Fruit fly (Drosophila melanogaster) whole organism, embryonic: ENCODE measurements around the gene Dbp73D.

Source experiments
- Blimp-1 ChIP-seq: fragments of 200-800 bp; sonication (Bioruptor generic); optimal IDR thresholded peaks from 3 replicates; lab custom pipeline; 2018; ENCODE audit warnings: missing biosample characterization, missing genetic modification characterization, mild to moderate bottlenecking, moderate library complexity, missing genetic modification reagents
- CG10321 ChIP-seq: fragments of 200-800 bp; sonication (Bioruptor generic); IDR thresholded peaks from 2 replicates; pipeline ENCODE4 v1.3.6; 2022; ENCODE audit warnings: missing biosample characterization, missing genetic modification characterization
- CG10543 ChIP-seq: fragments of 200-800 bp; sonication (Bioruptor generic); optimal IDR thresholded peaks from 3 replicates; lab custom pipeline; 2017; ENCODE audit warnings: missing biosample characterization, mild to moderate bottlenecking, missing genetic modification characterization, moderate library complexity
- CG11247 ChIP-seq: fragments of 200-800 bp; sonication (Bioruptor generic); IDR thresholded peaks from 2 replicates; pipeline ENCODE4 v1.3.6; 2022; ENCODE audit warnings: missing biosample characterization, missing genetic modification characterization
- CG11398 ChIP-seq: fragments of 200-800 bp; sonication (Bioruptor generic); optimal IDR thresholded peaks from 2 replicates; lab custom pipeline; 2016; ENCODE audit warnings: missing biosample characterization, missing genetic modification characterization
- CG11504 ChIP-seq: fragments of 200-800 bp; sonication (Bioruptor generic); optimal IDR thresholded peaks from 3 replicates; lab custom pipeline; 2019; ENCODE audit warnings: missing biosample characterization, mild to moderate bottlenecking, missing genetic modification characterization, moderate library complexity
- CG12071 ChIP-seq: fragments of 200-800 bp; sonication (Bioruptor generic); optimal IDR thresholded peaks from 3 replicates; lab custom pipeline; 2018; ENCODE audit warnings: missing biosample characterization, mild to moderate bottlenecking, missing genetic modification characterization
- CG12219 ChIP-seq: fragments of 200-800 bp; sonication (Bioruptor generic); optimal IDR thresholded peaks from 3 replicates; lab custom pipeline; 2018; ENCODE audit warnings: missing biosample characterization, mild to moderate bottlenecking, missing genetic modification characterization
- CG13287 ChIP-seq: fragments of 200-800 bp; sonication (Bioruptor generic); IDR thresholded peaks from 2 replicates; pipeline ENCODE4 v1.3.6; 2022; ENCODE audit warnings: missing biosample characterization, missing genetic modification characterization; ENCODE audit not compliant: partially characterized antibody
- CG13424 ChIP-seq: fragments of 200-800 bp; sonication (Bioruptor generic); optimal IDR thresholded peaks from 2 replicates; lab custom pipeline; 2019; ENCODE audit warnings: missing biosample characterization, mild to moderate bottlenecking, missing genetic modification characterization, moderate library complexity
- CG15011 ChIP-seq: fragments of 200-800 bp; sonication (Bioruptor generic); optimal IDR thresholded peaks from 3 replicates; lab custom pipeline; 2018; ENCODE audit warnings: missing biosample characterization, mild to moderate bottlenecking, missing genetic modification characterization
- CG15514 ChIP-seq: fragments of 200-800 bp; sonication (Bioruptor generic); optimal IDR thresholded peaks from 3 replicates; lab custom pipeline; 2017; ENCODE audit warnings: missing biosample characterization, missing genetic modification characterization, mild to moderate bottlenecking, moderate library complexity, missing genetic modification reagents
- CG16863 ChIP-seq: fragments of 200-800 bp; sonication (Bioruptor generic); optimal IDR thresholded peaks from 3 replicates; lab custom pipeline; 2016; ENCODE audit warnings: missing biosample characterization, missing genetic modification characterization
- CG1792 ChIP-seq: fragments of 200-800 bp; sonication (Bioruptor generic); optimal IDR thresholded peaks from 2 replicates; lab custom pipeline; 2016; ENCODE audit warnings: missing biosample characterization, missing genetic modification characterization
- CG2116 ChIP-seq: fragments of 200-800 bp; sonication (Bioruptor generic); optimal IDR thresholded peaks from 3 replicates; lab custom pipeline; 2018; ENCODE audit warnings: missing biosample characterization, mild to moderate bottlenecking, missing genetic modification characterization
- CG3065 ChIP-seq: fragments of 200-800 bp; sonication (Bioruptor generic); optimal IDR thresholded peaks from 2 replicates; lab custom pipeline; 2016; ENCODE audit warnings: missing biosample characterization, missing genetic modification characterization
- CG33213 ChIP-seq: fragments of 200-800 bp; sonication (Bioruptor generic); optimal IDR thresholded peaks from 3 replicates; lab custom pipeline; 2016; ENCODE audit warnings: missing biosample characterization, missing genetic modification characterization
- CG33557 ChIP-seq: fragments of 200-800 bp; sonication (Bioruptor generic); optimal IDR thresholded peaks from 2 replicates; lab custom pipeline; 2019; ENCODE audit warnings: missing biosample characterization, mild to moderate bottlenecking, missing genetic modification characterization, moderate library complexity
- CG4404 ChIP-seq: fragments of 200-800 bp; sonication (Bioruptor generic); IDR thresholded peaks from 2 replicates; pipeline ENCODE4 v1.3.6; 2022; ENCODE audit warnings: missing biosample characterization, missing genetic modification characterization
- CG4424 ChIP-seq: fragments of 200-800 bp; sonication (Bioruptor generic); optimal IDR thresholded peaks from 3 replicates; lab custom pipeline; 2016; ENCODE audit warnings: missing biosample characterization, missing genetic modification characterization
- CG6854 ChIP-seq: fragments of 200-800 bp; sonication (Bioruptor generic); optimal IDR thresholded peaks from 3 replicates; lab custom pipeline; 2017; ENCODE audit warnings: missing biosample characterization, mild to moderate bottlenecking, missing genetic modification characterization
- CG8765 ChIP-seq: fragments of 200-800 bp; sonication (Bioruptor generic); IDR thresholded peaks from 2 replicates; pipeline ENCODE4 v1.3.6; 2022; ENCODE audit warnings: missing biosample characterization, missing genetic modification characterization
- Doc3 ChIP-seq: fragments of 200-800 bp; sonication (Bioruptor generic); IDR thresholded peaks from 3 replicates; pipeline ENCODE4 v1.3.6; 2022; ENCODE audit warnings: missing biosample characterization, missing genetic modification characterization; ENCODE audit not compliant: partially characterized antibody
- E2f2 ChIP-seq: fragments of 200-800 bp; sonication (Bioruptor generic); IDR thresholded peaks from 2 replicates; pipeline ENCODE4 v1.3.6; 2022; ENCODE audit warnings: missing biosample characterization, missing genetic modification characterization
- Eip74EF ChIP-seq, 2 experiments: fragments of 200-800 bp in 1 of 2; fragments of >200 bp in 1 of 2; sonication (Bioruptor generic) in 1 of 2; optimal IDR thresholded peaks; 2 replicates each; lab custom pipeline; 2017 to 2019; ENCODE audit warnings: missing biosample characterization in 2 of 2, missing genetic modification characterization in 2 of 2, mild to moderate bottlenecking in 1 of 2, moderate library complexity in 1 of 2
- H2.0 ChIP-seq: fragments of 200-800 bp; sonication (Bioruptor generic); IDR thresholded peaks from 2 replicates; pipeline ENCODE4 v1.3.6; 2022; ENCODE audit warnings: missing biosample characterization, missing genetic modification characterization
- Hr51 ChIP-seq, 2 experiments: fragments of 200-800 bp; sonication (Bioruptor generic); optimal IDR thresholded peaks; 2 replicates in 1 of 2; 3 replicates in 1 of 2; lab custom pipeline; 2016 to 2018; ENCODE audit warnings: missing biosample characterization in 2 of 2, missing genetic modification characterization in 2 of 2, mild to moderate bottlenecking in 1 of 2, moderate library complexity in 1 of 2
- Mad ChIP-seq: fragments of 200-800 bp; sonication (Bioruptor generic); optimal IDR thresholded peaks from 2 replicates; lab custom pipeline; 2016; ENCODE audit warnings: missing biosample characterization, missing genetic modification characterization
- NfI ChIP-seq: fragments of 200-800 bp; sonication (Bioruptor generic); optimal IDR thresholded peaks from 3 replicates; lab custom pipeline; 2018; ENCODE audit warnings: missing biosample characterization, mild to moderate bottlenecking, missing genetic modification characterization, moderate library complexity
- Ravus ChIP-seq: fragments of 200-800 bp; sonication (Bioruptor generic); IDR thresholded peaks from 2 replicates; pipeline ENCODE4 v1.3.6; 2022; ENCODE audit warnings: missing biosample characterization, missing genetic modification characterization
- Usf ChIP-seq: fragments of 200-800 bp; sonication (Bioruptor generic); optimal IDR thresholded peaks from 2 replicates; lab custom pipeline; 2017; ENCODE audit warnings: missing genotype, missing biosample characterization, missing genetic modification characterization
- ara ChIP-seq: fragments of 200-800 bp; sonication (Bioruptor generic); IDR thresholded peaks from 2 replicates; pipeline ENCODE4 v1.3.6; 2022; ENCODE audit warnings: missing biosample characterization, missing genetic modification characterization
- chinmo ChIP-seq: fragments of 200-800 bp; sonication (Bioruptor generic); IDR thresholded peaks from 4 replicates; pipeline ENCODE4 v1.3.6; 2022; ENCODE audit warnings: missing biosample characterization, missing genetic modification characterization; ENCODE audit not compliant: partially characterized antibody
- corto ChIP-seq: fragments of 200-800 bp; sonication (Bioruptor generic); optimal IDR thresholded peaks from 2 replicates; lab custom pipeline; 2016; ENCODE audit warnings: missing biosample characterization, mild to moderate bottlenecking, missing genetic modification characterization, moderate library complexity
- dmrt99B ChIP-seq: fragments of 200-800 bp; sonication (Bioruptor generic); optimal IDR thresholded peaks from 2 replicates; lab custom pipeline; 2018; ENCODE audit warnings: missing biosample characterization, mild to moderate bottlenecking, missing genetic modification characterization, moderate library complexity
- eve ChIP-seq, 2 experiments: fragments of >200 bp; optimal IDR thresholded peaks; 2 replicates each; lab custom pipeline; 2017; ENCODE audit warnings: missing biosample characterization in 2 of 2, missing genetic modification characterization in 2 of 2
- eyg ChIP-seq: fragments of 200-800 bp; sonication (Bioruptor generic); optimal IDR thresholded peaks from 3 replicates; lab custom pipeline; 2016; ENCODE audit warnings: missing biosample characterization, missing genetic modification characterization
- gsb-n ChIP-seq: fragments of 200-800 bp; sonication (Bioruptor generic); optimal IDR thresholded peaks from 3 replicates; lab custom pipeline; 2018; ENCODE audit warnings: missing biosample characterization, mild to moderate bottlenecking, missing genetic modification characterization
- h ChIP-seq: fragments of >200 bp; optimal IDR thresholded peaks from 2 replicates; lab custom pipeline; 2017
- inv ChIP-seq: fragments of 200-800 bp; sonication (Bioruptor generic); IDR thresholded peaks from 2 replicates; pipeline ENCODE4 v1.3.6; 2022; ENCODE audit warnings: missing biosample characterization, missing genetic modification characterization; ENCODE audit not compliant: partially characterized antibody
- kni ChIP-seq: fragments of 200-800 bp; sonication (Bioruptor generic); optimal IDR thresholded peaks from 3 replicates; lab custom pipeline; 2017; ENCODE audit warnings: mild to moderate bottlenecking, missing biosample characterization, missing genetic modification reagents, missing genetic modification characterization
- lola ChIP-seq, 3 experiments: fragments of >200 bp in 2 of 3; fragments of 200-800 bp in 1 of 3; sonication (Bioruptor generic) in 1 of 3; optimal IDR thresholded peaks; 2 replicates each; lab custom pipeline; 2017 to 2019; ENCODE audit warnings: missing biosample characterization in 3 of 3, missing genetic modification characterization in 3 of 3, mild to moderate bottlenecking in 1 of 3, moderate library complexity in 1 of 3
- nmo ChIP-seq: fragments of 200-800 bp; sonication (Bioruptor generic); optimal IDR thresholded peaks from 2 replicates; lab custom pipeline; 2018; ENCODE audit warnings: missing biosample characterization, mild to moderate bottlenecking, missing genetic modification characterization, moderate library complexity
- rib ChIP-seq: fragments of 200-800 bp; sonication (Bioruptor generic); IDR thresholded peaks from 2 replicates; pipeline ENCODE4 v1.3.6; 2022; ENCODE audit warnings: missing biosample characterization, missing genetic modification characterization
- tll ChIP-seq, 2 experiments: fragments of 200-800 bp in 1 of 2; fragments of >200 bp in 1 of 2; sonication (Bioruptor generic) in 1 of 2; optimal IDR thresholded peaks; 2 replicates each; lab custom pipeline; 2017 to 2019; ENCODE audit warnings: missing biosample characterization in 2 of 2, missing genetic modification characterization in 2 of 2, mild to moderate bottlenecking in 1 of 2, moderate library complexity in 1 of 2
- zf30C ChIP-seq: fragments of 200-800 bp; sonication (Bioruptor generic); optimal IDR thresholded peaks from 3 replicates; lab custom pipeline; 2018; ENCODE audit warnings: missing biosample characterization, mild to moderate bottlenecking, missing genetic modification characterization
- zfh1 ChIP-seq: fragments of 200-800 bp; sonication (Bioruptor generic); IDR thresholded peaks from 3 replicates; pipeline ENCODE4 v1.3.6; 2022; ENCODE audit warnings: missing biosample characterization, missing genetic modification characterization

Gene Dbp73D

dm6 chr3L:16711430-16712228 lies 19.0 kb downstream of the Dbp73D start, which contains the start of the genes CG43954, Lasp and Dab (continued):
- TF ChIP-seq CG11504 (tag; lab: Kevin White, UChicago) = peak; percentile 47
- peak; percentile 43; the same call in 1 of the 3 replicates for TF ChIP-seq Doc3 (GFP tag; lab: Robert Waterston, UW)
- TF ChIP-seq gsb-n (tag; lab: Kevin White, UChicago) = peak; percentile 40
- TF ChIP-seq CG10543 (GFP tag; lab: Kevin White, UChicago) = peak; percentile 60
- TF ChIP-seq Blimp-1 = peak; percentile 15
- TF ChIP-seq CG13287 (GFP tag; lab: Robert Waterston, UW) = peak; percentile 56
- no peak for TF ChIP-seq ara
- TF ChIP-seq Hr51 (GFP tag; optimal IDR thresholded peaks at IDR 0.05; lab: Kevin White, UChicago) = peak; percentile 12 to 24
- no peak for TF ChIP-seq Usf (GFP tag; lab: Kevin White, UChicago)
- TF ChIP-seq corto (GFP tag; lab: Kevin White, UChicago) = no peak
- TF ChIP-seq inv (GFP tag; lab: Robert Waterston, UW) = 0 out of 2 replicates have a peak, but pooled peaks have one; percentile 7
- TF ChIP-seq eve (GFP tag; optimal IDR thresholded peaks at IDR 0.05; lab: Kevin White, UChicago) = no peak
- TF ChIP-seq lola (GFP tag; optimal IDR thresholded peaks at IDR 0.05; lab: Kevin White, UChicago) = no peak
- TF ChIP-seq CG15011 (GFP tag; lab: Kevin White, UChicago) = no peak
- TF ChIP-seq zf30C = peak; percentile 37
- no peak for TF ChIP-seq CG4404
- TF ChIP-seq CG33213 = peak; percentile 90
- peak; percentile 70 for TF ChIP-seq CG2116 (GFP tag; lab: Kevin White, UChicago)
- no peak for TF ChIP-seq tll (GFP tag; optimal IDR thresholded peaks at IDR 0.05; lab: Kevin White, UChicago)
- peak; percentile 99 for TF ChIP-seq chinmo
- peak; percentile 3 for TF ChIP-seq CG12071
- TF ChIP-seq CG12219 (GFP tag; lab: Kevin White, UChicago) = no peak
- peak; percentile 16 for TF ChIP-seq CG4424 (GFP tag; lab: Kevin White, UChicago)
- TF ChIP-seq Mad = no peak
- TF ChIP-seq eyg (GFP tag; lab: Kevin White, UChicago) = no peak
- peak; percentile 14 for TF ChIP-seq kni
- TF ChIP-seq Eip74EF (GFP tag; optimal IDR thresholded peaks at IDR 0.05; lab: Kevin White, UChicago) = peak in 1 of 2 experiments; percentile 49
- no peak for TF ChIP-seq Ravus
- no peak for TF ChIP-seq CG1792 (GFP tag; lab: Kevin White, UChicago)
- peak; percentile 51 for TF ChIP-seq nmo
- no peak for TF ChIP-seq CG16863 (GFP tag; lab: Kevin White, UChicago)
- peak; percentile 24 for TF ChIP-seq CG3065
- TF ChIP-seq NfI = peak; percentile 42
- TF ChIP-seq CG11398 (GFP tag; lab: Kevin White, UChicago) = no peak
- TF ChIP-seq CG10321 (GFP tag; lab: Robert Waterston, UW) = peak; percentile 51
- TF ChIP-seq h = no peak
- TF ChIP-seq dmrt99B (tag; lab: Kevin White, UChicago) = peak; percentile 9
- peak; percentile 44; the same call in 1 of the 2 replicates for TF ChIP-seq H2.0 (GFP tag; lab: Robert Waterston, UW)
- peak; percentile 21; the same call in 1 of the 3 replicates for TF ChIP-seq zfh1 (GFP tag; lab: Robert Waterston, UW)
- TF ChIP-seq CG8765 (GFP tag; lab: Robert Waterston, UW) = no peak
- peak; percentile 4 for TF ChIP-seq CG33557
- peak; percentile 59 for TF ChIP-seq CG6854 (GFP tag; lab: Kevin White, UChicago)
- peak; percentile 43; the same call in 1 of the 2 replicates for TF ChIP-seq rib
- TF ChIP-seq CG11247 (GFP tag; lab: Robert Waterston, UW) = peak; percentile 57
- TF ChIP-seq CG13424 (tag; lab: Kevin White, UChicago) = no peak
- TF ChIP-seq E2f2 (GFP tag; lab: Robert Waterston, UW) = peak; percentile 80
- TF ChIP-seq CG15514 = peak; percentile 71
